Worm (Caenorhabditis elegans): Measurements from ENCODE around the gene K01A2.5.

Gene K01A2.5

ce11 chrII:264053-264452 lies 37.0 kb upstream of the K01A2.5 start, which contains the start of gene B0432.14:
B0432.14 (plus strand) TSS chrII:264353.
- TF ChIP-seq tbx-8 (GFP tag; optimal IDR thresholded peaks at IDR 0.05): no peak
- TF ChIP-seq bed-3 (GFP tag; optimal IDR thresholded peaks at IDR 0.05): no peak
- TF ChIP-seq snpc-4 (tag; optimal IDR thresholded peaks at IDR 0.05): no peak
- TF ChIP-seq nhr-28 (tag; optimal IDR thresholded peaks at IDR 0.05): no peak
- TF ChIP-seq lin-32 (GFP tag; optimal IDR thresholded peaks at IDR 0.05): no peak
- TF ChIP-seq lin-13 (tag; optimal IDR thresholded peaks at IDR 0.05): no peak
- TF ChIP-seq zip-8 (tag; optimal IDR thresholded peaks at IDR 0.05): no peak
- no peak for TF ChIP-seq M03D4.4 (tag; optimal IDR thresholded peaks at IDR 0.05)
- TF ChIP-seq nhr-12 (tag; optimal IDR thresholded peaks at IDR 0.05): no peak
- no peak for TF ChIP-seq nhr-2 (tag; optimal IDR thresholded peaks at IDR 0.05)
- no peak for TF ChIP-seq ham-2 (GFP tag; optimal IDR thresholded peaks at IDR 0.05)
- no peak for TF ChIP-seq drap-1 (GFP tag; optimal IDR thresholded peaks at IDR 0.05)
- no peak for TF ChIP-seq blmp-1 (tag; optimal IDR thresholded peaks at IDR 0.05)
- no peak for TF ChIP-seq lsy-2 (tag; optimal IDR thresholded peaks at IDR 0.05)
- no peak for TF ChIP-seq mep-1 (tag; optimal IDR thresholded peaks at IDR 0.05)
- TF ChIP-seq nhr-237 (tag; optimal IDR thresholded peaks at IDR 0.05): no peak
- TF ChIP-seq elt-3 (tag; optimal IDR thresholded peaks at IDR 0.05): no peak
- no peak for TF ChIP-seq ceh-39 (tag; optimal IDR thresholded peaks at IDR 0.05)
- TF ChIP-seq cnd-1 (tag; optimal IDR thresholded peaks at IDR 0.05): no peak
- TF ChIP-seq unc-62 (GFP tag; optimal IDR thresholded peaks at IDR 0.05): no peak

DNA sequence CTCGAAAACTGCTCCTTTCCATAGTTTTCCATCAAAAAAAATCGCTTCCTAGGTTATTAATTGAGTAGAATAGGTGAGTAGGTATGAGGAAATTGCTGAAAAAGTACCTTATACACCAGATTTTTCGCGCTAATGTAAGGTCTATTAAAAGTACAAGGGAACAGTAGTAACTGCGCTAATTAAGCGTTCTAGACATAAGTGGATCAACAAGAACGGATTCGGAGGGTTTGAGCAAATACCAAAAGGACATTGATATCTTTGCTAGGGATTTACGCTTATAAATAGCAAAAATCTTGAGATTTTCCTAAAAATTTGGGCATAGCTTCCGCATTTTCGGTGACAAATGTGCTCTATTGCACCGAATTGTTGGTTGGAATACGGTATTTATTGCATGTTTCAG lies 27.2 kb upstream of the K01A2.5 start, which contains the start of gene B0432.7:
Gene B0432.7, minus strand, starts transcription at position 101 of the 400 bp plus-strand sequence.
- TF ChIP-seq ztf-11 (tag; optimal IDR thresholded peaks at IDR 0.05) (no peak), blmp-1 (tag; optimal IDR thresholded peaks at IDR 0.05) (no peak), flh-1 (GFP tag; optimal IDR thresholded peaks at IDR 0.05) (no peak), pha-4 (tag; optimal IDR thresholded peaks at IDR 0.05) (no peak), sptf-1 (tag; optimal IDR thresholded peaks at IDR 0.05) (no peak), hlh-1 (tag; optimal IDR thresholded peaks at IDR 0.05) (no peak), mep-1 (tag; optimal IDR thresholded peaks at IDR 0.05) (no peak), cnd-1 (tag; optimal IDR thresholded peaks at IDR 0.05) (no peak), drap-1 (GFP tag; optimal IDR thresholded peaks at IDR 0.05) (no peak)

- TF ChIP-seq elt-3 (tag; optimal IDR thresholded peaks at IDR 0.05): no peak
- TF ChIP-seq zip-8 (tag; optimal IDR thresholded peaks at IDR 0.05): peak; percentile 78
Observed at ce11 chrII:278636-279035, 22.4 kb upstream of the K01A2.5 start, which contains the start of gene B0432.8. B0432.8 (minus strand) TSS chrII:278736.

DNA sequence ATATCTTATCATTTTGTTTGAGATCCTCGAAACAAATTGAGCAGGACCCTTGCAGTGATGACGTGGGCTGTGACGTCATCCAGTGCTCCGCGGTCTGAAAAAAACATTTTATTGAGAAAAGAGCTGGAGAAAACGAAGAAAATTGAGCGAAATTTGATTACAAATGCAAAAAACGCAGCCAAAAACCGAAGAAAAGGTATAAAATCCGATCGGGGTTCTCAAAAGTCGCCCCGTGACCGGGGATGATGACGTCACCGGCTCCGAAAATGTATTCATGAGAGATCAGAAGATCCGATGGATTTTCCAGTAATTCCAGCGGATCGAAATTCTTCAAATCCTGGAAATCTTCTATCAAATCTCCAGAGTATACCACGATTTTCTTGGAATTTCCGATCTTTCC lies 18.6 kb upstream of the K01A2.5 start, which contains the start of gene trul-1:
Gene trul-1, minus strand, starts transcription at position 101 of the 400 bp plus-strand sequence.
- TF ChIP-seq mls-2 (tag; optimal IDR thresholded peaks at IDR 0.05): no peak
- TF ChIP-seq zip-8 (tag; optimal IDR thresholded peaks at IDR 0.05): peak; percentile 85

DNA sequence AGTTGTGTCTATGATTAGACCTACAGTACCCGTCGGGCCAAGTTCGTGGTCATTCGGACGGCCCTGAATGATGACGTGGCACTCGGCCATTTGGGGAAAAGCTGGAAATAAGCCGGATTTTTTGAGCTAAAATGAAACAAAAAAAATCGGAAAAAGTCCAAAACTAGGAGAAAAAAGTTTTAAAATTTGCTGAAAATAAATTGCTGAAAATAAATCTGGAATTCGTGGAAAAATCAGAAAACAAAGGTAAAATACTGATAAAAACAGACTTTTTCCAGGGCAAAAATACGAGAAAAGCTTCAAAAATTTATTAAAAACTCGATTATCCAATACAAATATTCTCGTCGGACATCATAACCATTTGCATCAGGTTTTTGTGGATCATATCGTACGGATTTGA lies 17.5 kb upstream of the K01A2.5 start, which contains the start of gene B0432.9:
Gene B0432.9, minus strand, starts transcription at position 101 of the 400 bp plus-strand sequence.
- TF ChIP-seq nhr-28 (tag; optimal IDR thresholded peaks at IDR 0.05) (no peak), hlh-1 (tag; optimal IDR thresholded peaks at IDR 0.05) (no peak), M03D4.4 (tag; optimal IDR thresholded peaks at IDR 0.05) (no peak)

DNA sequence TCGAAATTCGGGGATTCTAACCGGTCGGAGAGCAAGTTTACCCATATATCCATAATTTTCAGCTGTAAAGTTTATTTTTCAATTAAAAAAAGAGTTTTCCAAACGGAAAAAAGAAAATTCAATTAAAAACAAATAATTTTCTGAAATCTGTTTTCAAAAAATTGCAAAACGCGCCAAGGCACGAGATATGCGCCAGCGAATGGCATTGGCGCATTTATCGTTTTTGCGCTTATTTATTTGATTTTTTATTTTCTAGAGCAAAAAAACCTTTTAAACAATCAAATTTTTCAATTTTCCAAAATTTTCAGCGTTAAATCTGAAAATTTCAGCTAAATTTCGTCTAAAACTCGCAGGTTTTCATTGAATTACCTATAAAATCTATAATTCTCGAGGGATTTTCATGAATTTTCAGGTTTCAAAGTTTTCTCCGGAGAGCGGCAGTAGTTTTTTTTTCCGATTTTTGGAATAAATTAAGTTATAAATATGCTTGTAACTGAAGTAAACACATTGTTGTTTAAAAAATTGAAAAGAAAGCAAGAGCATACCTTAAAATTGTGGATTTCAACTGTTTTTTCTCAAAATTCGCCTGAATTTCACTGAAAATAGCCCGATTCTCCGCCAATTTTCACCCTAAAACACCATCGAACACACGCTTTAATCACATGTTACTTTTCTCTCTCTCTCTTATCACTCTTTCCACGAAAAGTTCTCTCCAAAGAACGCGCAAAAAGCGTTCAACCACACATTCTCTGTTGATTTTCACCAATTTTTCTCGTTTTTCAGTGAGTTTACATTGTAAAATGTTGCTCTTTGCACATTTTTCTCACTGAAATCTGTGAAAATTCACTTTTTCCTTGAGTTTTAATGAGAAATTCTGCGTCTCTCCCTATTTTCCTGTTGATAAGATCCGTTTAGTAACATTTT lies 15.2 kb upstream of the K01A2.5 start, which contains the start of gene B0432.10:
Gene B0432.10, minus strand, starts transcription at position 649 of the 924 bp plus-strand sequence.
- TF ChIP-seq nhr-237 (tag; optimal IDR thresholded peaks at IDR 0.05) (peak; percentile 78), mep-1 (tag; optimal IDR thresholded peaks at IDR 0.05) (peak; percentile 89), lsy-2 (tag; optimal IDR thresholded peaks at IDR 0.05) (peak; percentile 73), bed-3 (GFP tag; optimal IDR thresholded peaks at IDR 0.05) (no peak), nhr-12 (tag; optimal IDR thresholded peaks at IDR 0.05) (no peak), mab-5 (tag; optimal IDR thresholded peaks at IDR 0.05) (no peak), ztf-11 (tag; optimal IDR thresholded peaks at IDR 0.05) (no peak), unc-39 (tag; optimal IDR thresholded peaks at IDR 0.05) (no peak), hlh-1 (tag; optimal IDR thresholded peaks at IDR 0.05) (peak; percentile 26), sptf-1 (tag; optimal IDR thresholded peaks at IDR 0.05) (peak; percentile 8), M03D4.4 (tag; optimal IDR thresholded peaks at IDR 0.05) (no peak), lin-13 (tag; optimal IDR thresholded peaks at IDR 0.05) (peak; percentile 77), ceh-39 (tag; optimal IDR thresholded peaks at IDR 0.05) (peak; percentile 0), ces-1 (GFP tag; optimal IDR thresholded peaks at IDR 0.05) (peak; percentile 81), cnd-1 (tag; optimal IDR thresholded peaks at IDR 0.05) (no peak), zip-8 (tag; optimal IDR thresholded peaks at IDR 0.05) (no peak), pha-4 (tag; optimal IDR thresholded peaks at IDR 0.05) (peak; percentile 76)

All from whole organism, mixed stage, embryonic.